Fruit fly (Drosophila melanogaster): Measurements from ENCODE around the gene CG11964.
A peak's percentile ranks its signal among the peaks of the same experiment; 100 is the strongest.

Gene CG11964

DNA sequence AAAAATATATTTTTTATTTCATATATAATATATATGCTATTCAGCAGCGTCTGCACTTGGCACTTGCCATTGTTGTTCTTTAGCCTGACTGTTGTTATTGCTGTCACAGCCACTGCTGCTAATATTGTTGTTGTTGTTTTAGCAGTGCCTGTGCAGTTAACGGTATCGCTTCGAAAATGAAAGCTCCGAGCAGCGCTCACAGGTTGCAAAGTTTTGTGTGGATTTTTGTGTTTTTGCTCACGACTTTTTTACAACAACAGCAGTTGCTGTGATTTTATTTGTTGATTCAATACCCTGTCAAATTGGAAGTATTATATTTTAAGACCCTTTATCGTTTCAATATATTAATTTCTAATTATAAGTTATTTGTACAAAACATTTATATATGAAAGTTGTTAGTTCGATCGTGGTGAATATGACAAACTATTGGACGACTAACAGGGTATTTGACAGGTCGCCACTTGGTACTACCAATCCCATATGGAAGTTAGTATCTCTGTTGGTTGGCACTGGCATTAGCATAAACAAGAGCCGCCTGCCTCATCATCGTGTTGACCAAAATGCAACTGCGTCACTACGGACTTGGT lies 19.0 kb upstream of the CG11964 start (continued):
- TF ChIP-seq CG11695 (GFP tag; IDR thresholded peaks at IDR 0.05) = no peak
- TF ChIP-seq E2f1 (GFP tag; IDR thresholded peaks at IDR 0.05) = 0 out of 2 replicates have a peak, but pooled peaks have one; percentile 8
- no peak for TF ChIP-seq ase (GFP tag; IDR thresholded peaks at IDR 0.05)
- TF ChIP-seq ab (GFP tag; optimal IDR thresholded peaks at IDR 0.05) = no peak
- TF ChIP-seq CG31365 (tag; optimal IDR thresholded peaks at IDR 0.05) = no peak
- TF ChIP-seq Camta (GFP tag; optimal IDR thresholded peaks at IDR 0.05) = no peak
- TF ChIP-seq CG2129 (GFP tag; IDR thresholded peaks at IDR 0.05; ENCODE audit: partially characterized antibody) = no peak
- TF ChIP-seq bbx (GFP tag; IDR thresholded peaks at IDR 0.05; ENCODE audit: partially characterized antibody) = no peak
- no peak for TF ChIP-seq CTCF (GFP tag; optimal IDR thresholded peaks at IDR 0.05)
- TF ChIP-seq sima (GFP tag; optimal IDR thresholded peaks at IDR 0.05) = no peak
- no peak; the same call in 1 of the 2 replicates for TF ChIP-seq onecut (GFP tag; IDR thresholded peaks at IDR 0.05)
- TF ChIP-seq lola (GFP tag; optimal IDR thresholded peaks at IDR 0.05) = no peak
- TF ChIP-seq CG17361 (GFP tag; IDR thresholded peaks at IDR 0.05) = peak; percentile 46; the same call in 1 of the 3 replicates
- TF ChIP-seq NfI (GFP tag; optimal IDR thresholded peaks at IDR 0.05) = peak; percentile 27
- no peak for TF ChIP-seq mld (GFP tag; IDR thresholded peaks at IDR 0.05; ENCODE audit: partially characterized antibody)
- no peak for TF ChIP-seq CG32532 (GFP tag; IDR thresholded peaks at IDR 0.05)
- TF ChIP-seq CG10147 (GFP tag; optimal IDR thresholded peaks at IDR 0.05) = no peak
- TF ChIP-seq Trl (optimal IDR thresholded peaks at IDR 0.05) = no peak
- TF ChIP-seq Trl (GFP tag; optimal IDR thresholded peaks at IDR 0.05) = no peak
- peak; percentile 39 for TF ChIP-seq CG17385 (GFP tag; optimal IDR thresholded peaks at IDR 0.05)
- no peak for TF ChIP-seq CG18764 (GFP tag; optimal IDR thresholded peaks at IDR 0.05)
- TF ChIP-seq HLH3B (GFP tag; IDR thresholded peaks at IDR 0.05) = peak; percentile 65
- no peak for TF ChIP-seq Nf-YC (tag; optimal IDR thresholded peaks at IDR 0.05)
- no peak for TF ChIP-seq ems (GFP tag; optimal IDR thresholded peaks at IDR 0.05)
- TF ChIP-seq sens-2 (GFP tag; IDR thresholded peaks at IDR 0.05) = no peak
- TF ChIP-seq CG10321 (GFP tag; IDR thresholded peaks at IDR 0.05) = no peak
- peak; percentile 74 for TF ChIP-seq vvl (GFP tag; IDR thresholded peaks at IDR 0.05)
- peak; percentile 62 for TF ChIP-seq Xrp1 (GFP tag; IDR thresholded peaks at IDR 0.05)
- no peak for TF ChIP-seq shn (GFP tag; optimal IDR thresholded peaks at IDR 0.05)
- TF ChIP-seq CG10979 (tag; optimal IDR thresholded peaks at IDR 0.05) = peak; percentile 41
- no peak for TF ChIP-seq sug (tag; optimal IDR thresholded peaks at IDR 0.05)
- TF ChIP-seq ato (GFP tag; IDR thresholded peaks at IDR 0.05; ENCODE audit: partially characterized antibody) = no peak
- no peak for TF ChIP-seq her (GFP tag; optimal IDR thresholded peaks at IDR 0.05)
- no peak for TF ChIP-seq Hmr (GFP tag; optimal IDR thresholded peaks at IDR 0.05)
- TF ChIP-seq CG11085 (GFP tag; IDR thresholded peaks at IDR 0.05) = no peak
- TF ChIP-seq CG3726 (GFP tag; IDR thresholded peaks at IDR 0.05) = 0 out of 3 replicates have a peak, but pooled peaks have one; percentile 32
- peak; percentile 17 for TF ChIP-seq CG10267 (tag; optimal IDR thresholded peaks at IDR 0.05)
- TF ChIP-seq D19A (tag; optimal IDR thresholded peaks at IDR 0.05) = peak; percentile 30
- TF ChIP-seq CG6791 (GFP tag; IDR thresholded peaks at IDR 0.05; ENCODE audit: partially characterized antibody) = no peak
- no peak for TF ChIP-seq CG15073 (GFP tag; optimal IDR thresholded peaks at IDR 0.05)
- no peak for TF ChIP-seq Dek (tag; optimal IDR thresholded peaks at IDR 0.05)
- TF ChIP-seq Drgx (GFP tag; IDR thresholded peaks at IDR 0.05) = 0 out of 2 replicates have a peak, but pooled peaks have one; percentile 20
- no peak for TF ChIP-seq Aef1 (GFP tag; IDR thresholded peaks at IDR 0.05)
- TF ChIP-seq CG17829 (tag; optimal IDR thresholded peaks at IDR 0.05) = peak; percentile 32
- 0 out of 2 replicates have a peak, but pooled peaks have one; percentile 15 for TF ChIP-seq Nf-YA (GFP tag; IDR thresholded peaks at IDR 0.05)
- no peak for TF ChIP-seq Max (GFP tag; optimal IDR thresholded peaks at IDR 0.05)
- peak; percentile 51 for TF ChIP-seq Asciz (GFP tag; optimal IDR thresholded peaks at IDR 0.05)
- TF ChIP-seq inv (GFP tag; IDR thresholded peaks at IDR 0.05; ENCODE audit: partially characterized antibody) = no peak
- peak; percentile 85 for TF ChIP-seq ci (GFP tag; IDR thresholded peaks at IDR 0.05)
- TF ChIP-seq crol (GFP tag; IDR thresholded peaks at IDR 0.05) = peak; percentile 31; the same call in 1 of the 2 replicates
- TF ChIP-seq Awh (GFP tag; IDR thresholded peaks at IDR 0.05) = peak; percentile 64; the same call in 1 of the 2 replicates

All from whole organism, embryonic.